1 fruit fly cellular context compared by ENCODE assay signal in the genomic region with DNA sequence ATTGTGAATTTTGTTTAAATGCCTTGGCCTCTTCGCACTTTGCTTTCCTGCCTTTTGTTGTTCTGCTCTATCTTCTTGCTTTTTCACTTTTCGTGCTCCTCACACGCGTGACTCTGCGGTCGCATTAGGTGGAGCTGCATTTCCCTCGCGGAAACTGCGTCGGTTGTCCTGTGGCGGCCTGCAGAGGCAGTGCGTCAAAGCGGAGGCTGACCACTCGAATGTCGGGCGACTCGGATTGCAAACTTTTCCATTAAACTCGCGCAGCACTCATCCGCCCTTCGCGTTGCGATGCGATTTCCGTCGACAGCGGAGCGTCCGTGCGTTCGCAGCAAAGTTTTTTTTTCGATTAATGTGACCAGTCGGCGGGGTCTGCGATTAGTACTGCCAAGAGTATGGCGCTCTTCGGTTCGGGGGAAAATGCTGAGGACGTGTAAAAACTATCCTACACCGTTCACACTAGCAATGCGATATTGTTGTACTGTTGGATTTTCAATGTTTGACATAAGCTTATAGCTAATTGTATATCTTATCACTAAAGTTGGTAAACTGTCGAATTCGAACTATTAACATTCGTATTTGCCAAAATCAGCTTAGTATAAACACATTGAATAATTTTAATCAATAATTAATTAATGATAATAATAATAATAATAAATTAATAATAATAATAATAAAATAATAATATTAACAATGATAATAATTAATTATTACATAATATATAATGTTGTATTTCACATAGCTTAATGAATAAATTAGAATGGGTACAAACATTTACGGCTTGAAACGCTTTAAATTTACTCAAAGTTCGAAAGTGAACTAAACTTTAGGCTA.
A peak's percentile ranks its signal among the peaks of the same experiment; 100 is the strongest.
TF ChIP-seq lines count a peak whose summit lies in the region.

CG6051 (minus strand) TSS at position 385 of the 831 bp plus-strand sequence.

TF ChIP-seq in whole organism, embryonic, 481 proteins besides CTCF, POLR2A, EP300 and RAD21 (continued from another document and continues in another):
- no peak for TF ChIP-seq trh (GFP tag; optimal IDR thresholded peaks at IDR 0.05; lab: Kevin White, UChicago)
- peak; percentile 64 for TF ChIP-seq PHDP (tag; optimal IDR thresholded peaks at IDR 0.05; lab: Kevin White, UChicago)
- TF ChIP-seq Doc3 (GFP tag; IDR thresholded peaks at IDR 0.05; lab: Robert Waterston, UW; ENCODE audit: partially characterized antibody), result no peak
- peak; percentile 31 for TF ChIP-seq CG4282 (GFP tag; optimal IDR thresholded peaks at IDR 0.05; lab: Kevin White, UChicago)
- peak; percentile 31 for TF ChIP-seq Bdp1 (GFP tag; optimal IDR thresholded peaks at IDR 0.05; lab: Kevin White, UChicago)
- no peak for TF ChIP-seq ash1 (GFP tag; optimal IDR thresholded peaks at IDR 0.05; lab: Kevin White, UChicago)
- peak; percentile 47 for TF ChIP-seq Sry-β (GFP tag; optimal IDR thresholded peaks at IDR 0.05; lab: Kevin White, UChicago)
- peak; percentile 13 for TF ChIP-seq Sox100B (GFP tag; optimal IDR thresholded peaks at IDR 0.05; lab: Kevin White, UChicago)
- peak; percentile 57 for TF ChIP-seq CG10543 (GFP tag; optimal IDR thresholded peaks at IDR 0.05; lab: Kevin White, UChicago)
- TF ChIP-seq CG13775 (GFP tag; optimal IDR thresholded peaks at IDR 0.05; lab: Kevin White, UChicago), result peak; percentile 49
- TF ChIP-seq Dad (GFP tag; optimal IDR thresholded peaks at IDR 0.05; lab: Kevin White, UChicago), result peak; percentile 15
- no peak for TF ChIP-seq CG12219 (GFP tag; optimal IDR thresholded peaks at IDR 0.05; lab: Kevin White, UChicago)
- no peak for TF ChIP-seq dati (GFP tag; IDR thresholded peaks at IDR 0.05; lab: Robert Waterston, UW)
- no peak for TF ChIP-seq org-1 (GFP tag; optimal IDR thresholded peaks at IDR 0.05; lab: Kevin White, UChicago)
- peak; percentile 75 for TF ChIP-seq CG2678 (tag; optimal IDR thresholded peaks at IDR 0.05; lab: Kevin White, UChicago)
- TF ChIP-seq gsb (GFP tag; IDR thresholded peaks at IDR 0.05; lab: Robert Waterston, UW), result no peak
- peak; percentile 25 to 26 for TF ChIP-seq Pdp1 (GFP tag; optimal IDR thresholded peaks at IDR 0.05; lab: Kevin White, UChicago)
- peak; percentile 33 for TF ChIP-seq repo (GFP tag; optimal IDR thresholded peaks at IDR 0.05; lab: Kevin White, UChicago)
- no peak for TF ChIP-seq Hmx (GFP tag; optimal IDR thresholded peaks at IDR 0.05; lab: Kevin White, UChicago)
- TF ChIP-seq CG6791 (GFP tag; IDR thresholded peaks at IDR 0.05; lab: Robert Waterston, UW; ENCODE audit: partially characterized antibody), result no peak
- TF ChIP-seq emc (GFP tag; optimal IDR thresholded peaks at IDR 0.05; lab: Kevin White, UChicago), result no peak
- TF ChIP-seq CG14050 (GFP tag; IDR thresholded peaks at IDR 0.05; lab: Robert Waterston, UW), result no peak
- no peak for TF ChIP-seq aop (GFP tag; IDR thresholded peaks at IDR 0.05; lab: Robert Waterston, UW)
- TF ChIP-seq mld (GFP tag; IDR thresholded peaks at IDR 0.05; lab: Robert Waterston, UW; ENCODE audit: partially characterized antibody), result no peak
- TF ChIP-seq Lhr (GFP tag; optimal IDR thresholded peaks at IDR 0.05; lab: Kevin White, UChicago), result no peak
- no peak for TF ChIP-seq CG42726 (GFP tag; IDR thresholded peaks at IDR 0.05; lab: Robert Waterston, UW; ENCODE audit: partially characterized antibody)
- no peak for TF ChIP-seq CG8290 (GFP tag; optimal IDR thresholded peaks at IDR 0.05; lab: Kevin White, UChicago)
- peak in 1 of 2 experiments; percentile 89 for TF ChIP-seq CG8290 (tag; optimal IDR thresholded peaks at IDR 0.05; lab: Kevin White, UChicago)
- peak; percentile 39 for TF ChIP-seq Six4 (GFP tag; optimal IDR thresholded peaks at IDR 0.05; lab: Kevin White, UChicago)
- TF ChIP-seq BEAF-32 (GFP tag; optimal IDR thresholded peaks at IDR 0.05; lab: Kevin White, UChicago), result peak; percentile 51
- TF ChIP-seq caup (GFP tag; optimal IDR thresholded peaks at IDR 0.05; lab: Kevin White, UChicago; ENCODE audit: severe bottlenecking), result peak; percentile 65
- no peak for TF ChIP-seq Opbp (GFP tag; IDR thresholded peaks at IDR 0.05; lab: Robert Waterston, UW; ENCODE audit: partially characterized antibody)
- peak; percentile 8 for TF ChIP-seq chn (GFP tag; optimal IDR thresholded peaks at IDR 0.05; lab: Kevin White, UChicago)
- no peak for TF ChIP-seq Atf6 (GFP tag; IDR thresholded peaks at IDR 0.05; lab: Robert Waterston, UW)
- peak; percentile 48 for TF ChIP-seq CG15514 (GFP tag; optimal IDR thresholded peaks at IDR 0.05; lab: Kevin White, UChicago)
- no peak for TF ChIP-seq esg (GFP tag; conservative IDR thresholded peaks at IDR 0.05; lab: Robert Waterston, UW)
- TF ChIP-seq dysf (GFP tag; IDR thresholded peaks at IDR 0.05; lab: Robert Waterston, UW), result no peak
- TF ChIP-seq Adf1 (GFP tag; IDR thresholded peaks at IDR 0.05; lab: Robert Waterston, UW), result no peak
- no peak for TF ChIP-seq Rx (GFP tag; IDR thresholded peaks at IDR 0.05; lab: Robert Waterston, UW)
- TF ChIP-seq CrebB (tag; optimal IDR thresholded peaks at IDR 0.05; lab: Kevin White, UChicago), result peak; percentile 30
- TF ChIP-seq CG18599 (GFP tag; optimal IDR thresholded peaks at IDR 0.05; lab: Kevin White, UChicago), result peak; percentile 68
- TF ChIP-seq CG6813 (GFP tag; optimal IDR thresholded peaks at IDR 0.05; lab: Kevin White, UChicago), result peak; percentile 4
- TF ChIP-seq CG10431 (GFP tag; optimal IDR thresholded peaks at IDR 0.05; lab: Kevin White, UChicago), result peak; percentile 58
- TF ChIP-seq al (GFP tag; IDR thresholded peaks at IDR 0.05; lab: Robert Waterston, UW), result no peak
- TF ChIP-seq CG15269 (tag; optimal IDR thresholded peaks at IDR 0.05; lab: Kevin White, UChicago), result peak; percentile 71
- TF ChIP-seq gsb-n (tag; optimal IDR thresholded peaks at IDR 0.05; lab: Kevin White, UChicago), result no peak
- no peak for TF ChIP-seq Awh (GFP tag; IDR thresholded peaks at IDR 0.05; lab: Robert Waterston, UW)
- no peak for TF ChIP-seq lov (optimal IDR thresholded peaks at IDR 0.05; lab: Kevin White, UChicago)
- no peak for TF ChIP-seq lov (GFP tag; IDR thresholded peaks at IDR 0.05; lab: Robert Waterston, UW)
- TF ChIP-seq wdn (GFP tag; IDR thresholded peaks at IDR 0.05; lab: Robert Waterston, UW), result no peak
- TF ChIP-seq vnd (GFP tag; IDR thresholded peaks at IDR 0.05; lab: Robert Waterston, UW; ENCODE audit: partially characterized antibody), result no peak
- TF ChIP-seq CG17361 (GFP tag; IDR thresholded peaks at IDR 0.05; lab: Robert Waterston, UW), result no peak
- no peak for TF ChIP-seq nerfin-2 (GFP tag; IDR thresholded peaks at IDR 0.05; lab: Robert Waterston, UW; ENCODE audit: partially characterized antibody)
- no peak for TF ChIP-seq TFAM (GFP tag; optimal IDR thresholded peaks at IDR 0.05; lab: Kevin White, UChicago)
- TF ChIP-seq CG31388 (GFP tag; optimal IDR thresholded peaks at IDR 0.05; lab: Kevin White, UChicago), result no peak
- TF ChIP-seq row (GFP tag; IDR thresholded peaks at IDR 0.05; lab: Robert Waterston, UW), result no peak
- TF ChIP-seq CG9797 (GFP tag; optimal IDR thresholded peaks at IDR 0.05; lab: Kevin White, UChicago), result peak; percentile 70
- peak; percentile 59 for TF ChIP-seq Hand (GFP tag; optimal IDR thresholded peaks at IDR 0.05; lab: Kevin White, UChicago)
- TF ChIP-seq ro (GFP tag; IDR thresholded peaks at IDR 0.05; lab: Robert Waterston, UW), result no peak
- peak; percentile 63 for TF ChIP-seq mam (GFP tag; optimal IDR thresholded peaks at IDR 0.05; lab: Kevin White, UChicago)
- no peak for TF ChIP-seq CG2129 (GFP tag; IDR thresholded peaks at IDR 0.05; lab: Robert Waterston, UW; ENCODE audit: partially characterized antibody)
- no peak for TF ChIP-seq CG14667 (GFP tag; IDR thresholded peaks at IDR 0.05; lab: Robert Waterston, UW)
- TF ChIP-seq Dip2 (GFP tag; IDR thresholded peaks at IDR 0.05; lab: Robert Waterston, UW), result no peak
- TF ChIP-seq jing (GFP tag; optimal IDR thresholded peaks at IDR 0.05; lab: Kevin White, UChicago), result no peak
- TF ChIP-seq ERR (GFP tag; optimal IDR thresholded peaks at IDR 0.05; lab: Kevin White, UChicago), result no peak
- peak; percentile 43 for TF ChIP-seq CG7987 (GFP tag; optimal IDR thresholded peaks at IDR 0.05; lab: Kevin White, UChicago)
- TF ChIP-seq Mes4 (GFP tag; optimal IDR thresholded peaks at IDR 0.05; lab: Kevin White, UChicago), result no peak
- TF ChIP-seq zf30C (GFP tag; optimal IDR thresholded peaks at IDR 0.05; lab: Kevin White, UChicago), result no peak
- no peak for TF ChIP-seq sens-2 (GFP tag; IDR thresholded peaks at IDR 0.05; lab: Robert Waterston, UW)
- TF ChIP-seq Drgx (GFP tag; IDR thresholded peaks at IDR 0.05; lab: Robert Waterston, UW), result no peak
- peak; percentile 85 for TF ChIP-seq Med (GFP tag; lab: Kevin White, UChicago)
- no peak for TF ChIP-seq sim (GFP tag; IDR thresholded peaks at IDR 0.05; lab: Robert Waterston, UW)
- no peak for TF ChIP-seq seq (GFP tag; IDR thresholded peaks at IDR 0.05; lab: Robert Waterston, UW)
- peak; percentile 45 for TF ChIP-seq CG1602 (GFP tag; optimal IDR thresholded peaks at IDR 0.05; lab: Kevin White, UChicago)
- peak in 1 of 2 experiments; percentile 61 for TF ChIP-seq Hr51 (GFP tag; optimal IDR thresholded peaks at IDR 0.05; lab: Kevin White, UChicago)
- peak; percentile 38 for TF ChIP-seq CG9876 (GFP tag; optimal IDR thresholded peaks at IDR 0.05; lab: Kevin White, UChicago)
- TF ChIP-seq ken (GFP tag; IDR thresholded peaks at IDR 0.05; lab: Robert Waterston, UW), result no peak
- TF ChIP-seq tll (GFP tag; optimal IDR thresholded peaks at IDR 0.05; lab: Kevin White, UChicago), result peak in 1 of 2 experiments; percentile 70
- TF ChIP-seq CG10267 (tag; optimal IDR thresholded peaks at IDR 0.05; lab: Kevin White, UChicago), result peak; percentile 65
- TF ChIP-seq Oli (tag; optimal IDR thresholded peaks at IDR 0.05; lab: Kevin White, UChicago), result peak; percentile 25
- no peak for TF ChIP-seq hb (GFP tag; IDR thresholded peaks at IDR 0.05; lab: Robert Waterston, UW; ENCODE audit: partially characterized antibody)
- TF ChIP-seq CG6683 (GFP tag; optimal IDR thresholded peaks at IDR 0.05; lab: Kevin White, UChicago), result no peak
- TF ChIP-seq gem (tag; optimal IDR thresholded peaks at IDR 0.05; lab: Kevin White, UChicago), result peak; percentile 77
- peak; percentile 19 for TF ChIP-seq Neu2 (GFP tag; optimal IDR thresholded peaks at IDR 0.05; lab: Kevin White, UChicago; ENCODE audit: borderline replicate concordance)
- TF ChIP-seq Xrp1 (GFP tag; IDR thresholded peaks at IDR 0.05; lab: Robert Waterston, UW), result no peak
- peak; percentile 74 for TF ChIP-seq lab (GFP tag; optimal IDR thresholded peaks at IDR 0.05; lab: Kevin White, UChicago)
- TF ChIP-seq lola (GFP tag; optimal IDR thresholded peaks at IDR 0.05; lab: Kevin White, UChicago), result peak in 2 of 3 experiments; percentile 55 to 98
- TF ChIP-seq unc-4 (GFP tag; IDR thresholded peaks at IDR 0.05; lab: Robert Waterston, UW; ENCODE audit: partially characterized antibody), result no peak
- TF ChIP-seq CG4707 (GFP tag; optimal IDR thresholded peaks at IDR 0.05; lab: Kevin White, UChicago), result peak; percentile 23
- TF ChIP-seq CG31365 (tag; optimal IDR thresholded peaks at IDR 0.05; lab: Kevin White, UChicago), result peak; percentile 39
- no peak for TF ChIP-seq ttk (GFP tag; IDR thresholded peaks at IDR 0.05; lab: Robert Waterston, UW)
- no peak for TF ChIP-seq luna (GFP tag; optimal IDR thresholded peaks at IDR 0.05; lab: Kevin White, UChicago)
- no peak for TF ChIP-seq odd (GFP tag; optimal IDR thresholded peaks at IDR 0.05; lab: Kevin White, UChicago)
- TF ChIP-seq CG9727 (GFP tag; optimal IDR thresholded peaks at IDR 0.05; lab: Kevin White, UChicago), result peak; percentile 30
- TF ChIP-seq NFAT (GFP tag; IDR thresholded peaks at IDR 0.05; lab: Robert Waterston, UW), result no peak
- peak; percentile 3 for TF ChIP-seq CG8478 (optimal IDR thresholded peaks at IDR 0.05; lab: Kevin White, UChicago)
- TF ChIP-seq pita (GFP tag; optimal IDR thresholded peaks at IDR 0.05; lab: Kevin White, UChicago), result no peak
- TF ChIP-seq Dek (tag; optimal IDR thresholded peaks at IDR 0.05; lab: Kevin White, UChicago), result peak; percentile 1
- peak; percentile 57 for TF ChIP-seq CG4424 (GFP tag; optimal IDR thresholded peaks at IDR 0.05; lab: Kevin White, UChicago)
- peak; percentile 94 for TF ChIP-seq Jarid2 (GFP tag; optimal IDR thresholded peaks at IDR 0.05; lab: Kevin White, UChicago)
- no peak for TF ChIP-seq yki (optimal IDR thresholded peaks at IDR 0.05; lab: Kevin White, UChicago)
- TF ChIP-seq CG32772 (GFP tag; IDR thresholded peaks at IDR 0.05; lab: Robert Waterston, UW), result no peak
- no peak for TF ChIP-seq dan (GFP tag; IDR thresholded peaks at IDR 0.05; lab: Robert Waterston, UW)
- TF ChIP-seq Kr (GFP tag; optimal IDR thresholded peaks at IDR 0.05; lab: Kevin White, UChicago), result no peak
- TF ChIP-seq Dbx (GFP tag; IDR thresholded peaks at IDR 0.05; lab: Robert Waterston, UW), result no peak
- TF ChIP-seq Deaf1 (tag; optimal IDR thresholded peaks at IDR 0.05; lab: Kevin White, UChicago), result no peak
- TF ChIP-seq Stat92E (GFP tag; optimal IDR thresholded peaks at IDR 0.05; lab: Kevin White, UChicago), result peak in 1 of 3 experiments; percentile 77
- TF ChIP-seq CG16815 (GFP tag; optimal IDR thresholded peaks at IDR 0.05; lab: Kevin White, UChicago), result peak; percentile 41
- TF ChIP-seq Ada2b (GFP tag; IDR thresholded peaks at IDR 0.05; lab: Robert Waterston, UW), result no peak
- no peak for TF ChIP-seq Aef1 (GFP tag; IDR thresholded peaks at IDR 0.05; lab: Robert Waterston, UW)
- no peak for TF ChIP-seq CG6654 (GFP tag; optimal IDR thresholded peaks at IDR 0.05; lab: Kevin White, UChicago)
- TF ChIP-seq stc (GFP tag; IDR thresholded peaks at IDR 0.05; lab: Robert Waterston, UW), result no peak
- TF ChIP-seq CG18764 (GFP tag; optimal IDR thresholded peaks at IDR 0.05; lab: Kevin White, UChicago), result peak; percentile 16
- no peak for TF ChIP-seq hth (optimal IDR thresholded peaks at IDR 0.05; lab: Kevin White, UChicago)
- peak; percentile 48 for TF ChIP-seq dmrt99B (tag; optimal IDR thresholded peaks at IDR 0.05; lab: Kevin White, UChicago)
- TF ChIP-seq CG30020 (tag; optimal IDR thresholded peaks at IDR 0.05; lab: Kevin White, UChicago), result peak; percentile 84
- no peak for TF ChIP-seq CG17186 (GFP tag; optimal IDR thresholded peaks at IDR 0.05; lab: Kevin White, UChicago)
- TF ChIP-seq crp (GFP tag; optimal IDR thresholded peaks at IDR 0.05; lab: Kevin White, UChicago), result no peak
- TF ChIP-seq abd-A (tag; optimal IDR thresholded peaks at IDR 0.05; lab: Kevin White, UChicago), result no peak
- no peak for TF ChIP-seq Lim3 (GFP tag; IDR thresholded peaks at IDR 0.05; lab: Robert Waterston, UW)
- TF ChIP-seq CG8359 (GFP tag; optimal IDR thresholded peaks at IDR 0.05; lab: Kevin White, UChicago; ENCODE audit: borderline replicate concordance), result peak; percentile 12
- TF ChIP-seq stwl (tag; optimal IDR thresholded peaks at IDR 0.05; lab: Kevin White, UChicago), result peak; percentile 25
- TF ChIP-seq her (GFP tag; optimal IDR thresholded peaks at IDR 0.05; lab: Kevin White, UChicago), result peak; percentile 52
- TF ChIP-seq CG7357 (GFP tag; IDR thresholded peaks at IDR 0.05; lab: Robert Waterston, UW), result peak; percentile 97
